Fruit fly (Drosophila melanogaster) whole organism, embryonic: ENCODE data around the gene CG11597.

Experiments
- Atf3 ChIP-seq: fragments of 200-800 bp; sonication (Bioruptor generic); optimal IDR thresholded peaks from 3 replicates; lab custom pipeline; 2016; ENCODE audit warnings: missing biosample characterization, missing genetic modification characterization
- Bteb2 ChIP-seq: fragments of 200-800 bp; sonication (Bioruptor generic); optimal IDR thresholded peaks from 2 replicates; lab custom pipeline; 2016; ENCODE audit warnings: missing biosample characterization, missing genetic modification characterization
- CG12219 ChIP-seq: fragments of 200-800 bp; sonication (Bioruptor generic); optimal IDR thresholded peaks from 3 replicates; lab custom pipeline; 2018; ENCODE audit warnings: missing biosample characterization, mild to moderate bottlenecking, missing genetic modification characterization
- CG13424 ChIP-seq: fragments of 200-800 bp; sonication (Bioruptor generic); optimal IDR thresholded peaks from 2 replicates; lab custom pipeline; 2019; ENCODE audit warnings: missing biosample characterization, mild to moderate bottlenecking, missing genetic modification characterization, moderate library complexity
- CG13624 ChIP-seq: fragments of 200-800 bp; sonication (Bioruptor generic); optimal IDR thresholded peaks from 2 replicates; lab custom pipeline; 2016; ENCODE audit warnings: missing biosample characterization, missing genetic modification characterization
- CG14441 ChIP-seq: fragments of 200-800 bp; sonication (Bioruptor generic); IDR thresholded peaks from 2 replicates; pipeline ENCODE4 v1.3.6; 2022; ENCODE audit warnings: missing biosample characterization, missing genetic modification characterization
- CG17829 ChIP-seq: fragments of 200-800 bp; optimal IDR thresholded peaks from 2 replicates; lab custom pipeline; 2019; ENCODE audit warnings: missing biosample characterization, mild to moderate bottlenecking, missing genetic modification characterization, moderate library complexity
- CG18599 ChIP-seq: fragments of 200-800 bp; sonication (Bioruptor generic); optimal IDR thresholded peaks from 3 replicates; lab custom pipeline; 2017; ENCODE audit warnings: missing biosample characterization, missing genetic modification characterization, mild to moderate bottlenecking, moderate library complexity, missing genetic modification reagents
- CG2120 ChIP-seq: fragments of 200-800 bp; sonication (Bioruptor generic); optimal IDR thresholded peaks from 3 replicates; lab custom pipeline; 2016; ENCODE audit warnings: missing biosample characterization, missing genetic modification characterization
- CG2712 ChIP-seq: fragments of 200-800 bp; optimal IDR thresholded peaks from 3 replicates; lab custom pipeline; 2019; ENCODE audit warnings: missing biosample characterization, mild to moderate bottlenecking, missing genetic modification characterization, moderate library complexity
- CG4730 ChIP-seq: fragments of 200-800 bp; sonication (Bioruptor generic); IDR thresholded peaks from 2 replicates; pipeline ENCODE4 v1.3.6; 2022; ENCODE audit warnings: missing biosample characterization, missing genetic modification characterization
- CG5953 ChIP-seq: fragments of 200-800 bp; sonication (Bioruptor generic); IDR thresholded peaks from 2 replicates; pipeline ENCODE4 v1.3.6; 2022; ENCODE audit warnings: missing biosample characterization, missing genetic modification characterization
- CG6175 ChIP-seq: fragments of 200-800 bp; sonication (Bioruptor generic); IDR thresholded peaks from 3 replicates; pipeline ENCODE4 v1.3.6; 2022; ENCODE audit warnings: missing biosample characterization, missing genetic modification characterization
- CG6854 ChIP-seq: fragments of 200-800 bp; sonication (Bioruptor generic); optimal IDR thresholded peaks from 3 replicates; lab custom pipeline; 2017; ENCODE audit warnings: missing biosample characterization, mild to moderate bottlenecking, missing genetic modification characterization
- CG7839 ChIP-seq: fragments of 200-800 bp; sonication (Bioruptor generic); optimal IDR thresholded peaks from 3 replicates; lab custom pipeline; 2018; ENCODE audit warnings: missing biosample characterization, mild to moderate bottlenecking, missing genetic modification characterization, moderate library complexity
- CG8924 ChIP-seq: fragments of 200-800 bp; optimal IDR thresholded peaks from 3 replicates; lab custom pipeline; 2019; ENCODE audit warnings: missing biosample characterization, mild to moderate bottlenecking, missing genetic modification characterization, moderate library complexity
- Dll ChIP-seq: fragments of 200-800 bp; sonication (Bioruptor generic); IDR thresholded peaks from 4 replicates; pipeline ENCODE4 v1.3.6; 2022; ENCODE audit warnings: missing biosample characterization, missing genetic modification characterization; ENCODE audit not compliant: partially characterized antibody
- Fer1 ChIP-seq: fragments of 200-800 bp; sonication (Bioruptor generic); optimal IDR thresholded peaks from 2 replicates; lab custom pipeline; 2017; ENCODE audit warnings: missing biosample characterization, mild to moderate bottlenecking, missing genetic modification characterization
- HLH54F ChIP-seq: fragments of 200-800 bp; sonication (Bioruptor generic); optimal IDR thresholded peaks from 3 replicates; lab custom pipeline; 2016; ENCODE audit warnings: missing biosample characterization, missing genetic modification characterization
- Hr3 ChIP-seq: fragments of 200-800 bp; sonication (Bioruptor generic); optimal IDR thresholded peaks from 3 replicates; lab custom pipeline; 2016; ENCODE audit warnings: missing biosample characterization, missing genetic modification characterization
- Hr78 ChIP-seq, 2 experiments: fragments of 200-800 bp in 1 of 2; fragments of >200 bp in 1 of 2; sonication (Bioruptor generic) in 1 of 2; optimal IDR thresholded peaks; 2 replicates each; lab custom pipeline; 2017 to 2019; ENCODE audit warnings: missing biosample characterization in 2 of 2, missing genetic modification characterization in 2 of 2, mild to moderate bottlenecking in 1 of 2, moderate library complexity in 1 of 2
- Max ChIP-seq: fragments of 200-800 bp; sonication (Bioruptor generic); optimal IDR thresholded peaks from 2 replicates; lab custom pipeline; 2016; ENCODE audit warnings: missing biosample characterization, mild to moderate bottlenecking, missing genetic modification characterization
- Meics ChIP-seq: fragments of 200-800 bp; sonication (Bioruptor generic); optimal IDR thresholded peaks from 2 replicates; lab custom pipeline; 2017; ENCODE audit warnings: missing biosample characterization, mild to moderate bottlenecking, missing genetic modification characterization
- NC2β ChIP-seq: fragments of 200-800 bp; sonication (Bioruptor generic); optimal IDR thresholded peaks from 2 replicates; lab custom pipeline; 2016; ENCODE audit warnings: missing biosample characterization, missing genetic modification characterization
- Side ChIP-seq: fragments of 200-800 bp; sonication (Bioruptor generic); optimal IDR thresholded peaks from 2 replicates; lab custom pipeline; 2016; ENCODE audit warnings: missing biosample characterization, missing genetic modification characterization
- Six4 ChIP-seq: fragments of 200-800 bp; sonication (Bioruptor generic); optimal IDR thresholded peaks from 2 replicates; lab custom pipeline; 2016; ENCODE audit warnings: missing biosample characterization, missing genetic modification characterization
- Vsx1 ChIP-seq: fragments of 200-800 bp; sonication (Bioruptor generic); optimal IDR thresholded peaks from 2 replicates; lab custom pipeline; 2017; ENCODE audit warnings: missing biosample characterization, mild to moderate bottlenecking, missing genetic modification characterization, missing genetic modification reagents
- ase ChIP-seq: fragments of 200-800 bp; sonication (Bioruptor generic); IDR thresholded peaks from 3 replicates; pipeline ENCODE4 v1.3.6; 2022; ENCODE audit warnings: missing biosample characterization, missing genetic modification characterization
- ash1 ChIP-seq: fragments of 200-800 bp; sonication (Bioruptor generic); optimal IDR thresholded peaks from 2 replicates; lab custom pipeline; 2018; ENCODE audit warnings: missing biosample characterization, mild to moderate bottlenecking, missing genetic modification characterization
- az2 ChIP-seq: fragments of 200-800 bp; sonication (Bioruptor generic); optimal IDR thresholded peaks from 3 replicates; lab custom pipeline; 2016; ENCODE audit warnings: missing biosample characterization, missing genetic modification characterization
- bowl ChIP-seq: fragments of 200-800 bp; sonication (Bioruptor generic); IDR thresholded peaks from 2 replicates; pipeline ENCODE4 v1.3.6; 2022; ENCODE audit warnings: missing biosample characterization, missing genetic modification characterization
- bsh ChIP-seq, 2 experiments: fragments of 200-800 bp; sonication (Bioruptor generic); optimal IDR thresholded peaks; 2 replicates each; lab custom pipeline; 2017 to 2018; ENCODE audit warnings: mild to moderate bottlenecking in 2 of 2, missing biosample characterization in 2 of 2, missing genetic modification characterization in 2 of 2, moderate library complexity in 1 of 2
- cg ChIP-seq: fragments of 200-800 bp; sonication (Bioruptor generic); optimal IDR thresholded peaks from 3 replicates; lab custom pipeline; 2019; ENCODE audit warnings: missing biosample characterization, mild to moderate bottlenecking, missing genetic modification characterization, moderate library complexity
- ind ChIP-seq: fragments of 200-800 bp; sonication (Bioruptor generic); optimal IDR thresholded peaks from 3 replicates; lab custom pipeline; 2016; ENCODE audit warnings: missing biosample characterization, missing genetic modification characterization
- lbe ChIP-seq: fragments of 200-800 bp; sonication (Bioruptor generic); optimal IDR thresholded peaks from 2 replicates; lab custom pipeline; 2016; ENCODE audit warnings: missing biosample characterization, mild to moderate bottlenecking, missing genetic modification characterization
- mam ChIP-seq: fragments of 200-800 bp; sonication (Bioruptor generic); optimal IDR thresholded peaks from 3 replicates; lab custom pipeline; 2016; ENCODE audit warnings: missing biosample characterization, missing genetic modification characterization
- phol ChIP-seq: fragments of 200-800 bp; sonication (Bioruptor generic); optimal IDR thresholded peaks from 3 replicates; lab custom pipeline; 2018; ENCODE audit warnings: missing biosample characterization, mild to moderate bottlenecking, missing genetic modification characterization, moderate library complexity
- prd ChIP-seq, 3 experiments: fragments of >200 bp in 2 of 3; fragments of 200-800 bp in 1 of 3; sonication (Bioruptor generic) in 1 of 3; optimal IDR thresholded peaks in 2 of 3; IDR thresholded peaks in 1 of 3; 2 replicates in 2 of 3; 3 replicates in 1 of 3; pipeline versions ENCODE4 v1.3.6 to Lab custom; 2017 to 2022; ENCODE audit warnings: missing biosample characterization in 1 of 3, missing genetic modification characterization in 1 of 3
- ranshi ChIP-seq: fragments of 200-800 bp; sonication (Bioruptor generic); IDR thresholded peaks from 2 replicates; pipeline ENCODE4 v1.3.6; 2022; ENCODE audit warnings: missing biosample characterization, missing genetic modification characterization
- slbo ChIP-seq: fragments of 200-800 bp; sonication (Bioruptor generic); IDR thresholded peaks from 2 replicates; pipeline ENCODE4 v1.3.6; 2022; ENCODE audit warnings: missing biosample characterization, missing genetic modification characterization
- tgo ChIP-seq: fragments of 200-800 bp; sonication (Bioruptor generic); IDR thresholded peaks from 3 replicates; pipeline ENCODE4 v1.3.6; 2022; ENCODE audit warnings: missing biosample characterization, missing genetic modification characterization
- tna ChIP-seq: fragments of 200-800 bp; sonication (Bioruptor generic); IDR thresholded peaks from 2 replicates; pipeline ENCODE4 v1.3.6; 2022; ENCODE audit warnings: missing biosample characterization, missing genetic modification characterization; ENCODE audit not compliant: partially characterized antibody
- trem ChIP-seq: fragments of 200-800 bp; optimal IDR thresholded peaks from 3 replicates; lab custom pipeline; 2019; ENCODE audit warnings: missing biosample characterization, mild to moderate bottlenecking, missing genetic modification characterization, moderate library complexity
- tx ChIP-seq: fragments of 200-800 bp; sonication (Bioruptor generic); optimal IDR thresholded peaks from 2 replicates; lab custom pipeline; 2016; ENCODE audit warnings: missing biosample characterization, missing genetic modification characterization
- unc-4 ChIP-seq: fragments of 200-800 bp; sonication (Bioruptor generic); IDR thresholded peaks from 2 replicates; pipeline ENCODE4 v1.3.6; 2022; ENCODE audit warnings: missing biosample characterization, missing genetic modification characterization; ENCODE audit not compliant: partially characterized antibody
- vfl ChIP-seq: fragments of 200-800 bp; sonication (Bioruptor generic); optimal IDR thresholded peaks from 2 replicates; lab custom pipeline; 2016; ENCODE audit warnings: missing biosample characterization, missing genetic modification characterization
- wek ChIP-seq: fragments of 200-800 bp; sonication (Bioruptor generic); optimal IDR thresholded peaks from 3 replicates; lab custom pipeline; 2018; ENCODE audit warnings: missing biosample characterization, mild to moderate bottlenecking, missing genetic modification characterization, moderate library complexity

The CG11597 gene

dm6 chr3L:11819639-11820456, 2.2 kb downstream of the CG11597 start (continued):
- TF ChIP-seq Max (GFP tag; lab: Kevin White, UChicago) (peak; percentile 27), phol (peak; percentile 19), Hr78 (GFP tag; optimal IDR thresholded peaks at IDR 0.05; lab: Kevin White, UChicago) (peak in 1 of 2 experiments; percentile 85), CG13624 (GFP tag; lab: Kevin White, UChicago) (peak; percentile 46), CG7839 (tag; lab: Kevin White, UChicago) (peak; percentile 59), CG12219 (GFP tag; lab: Kevin White, UChicago) (peak; percentile 34), ash1 (GFP tag; lab: Kevin White, UChicago) (no peak), bsh (GFP tag; optimal IDR thresholded peaks at IDR 0.05; lab: Kevin White, UChicago) (peak; percentile 34 to 42), lbe (peak; percentile 52), ase (peak; percentile 55; the same call in 1 of the 3 replicates), prd (optimal IDR thresholded peaks at IDR 0.05; lab: Kevin White, UChicago) (no peak), prd (GFP tag; IDR thresholded peaks at IDR 0.05; lab: Robert Waterston, UW) (peak; percentile 51; the same call in 2 of the 3 replicates), CG17829 (peak; percentile 53), tna (GFP tag; lab: Robert Waterston, UW) (peak; percentile 13; the same call in 1 of the 2 replicates), CG18599 (GFP tag; lab: Kevin White, UChicago) (peak; percentile 28), CG5953 (GFP tag; lab: Robert Waterston, UW) (no peak), vfl (GFP tag; lab: Kevin White, UChicago) (no peak), unc-4 (GFP tag; lab: Robert Waterston, UW) (peak; percentile 23; the same call in 1 of the 2 replicates), Side (peak; percentile 44), CG4730 (GFP tag; lab: Robert Waterston, UW) (no peak), tgo (GFP tag; lab: Robert Waterston, UW) (peak; percentile 44; the same call in 1 of the 3 replicates), ind (GFP tag; lab: Kevin White, UChicago) (peak; percentile 44), Hr3 (GFP tag; lab: Kevin White, UChicago) (peak; percentile 10), tx (GFP tag; lab: Kevin White, UChicago) (peak; percentile 10), Fer1 (GFP tag; lab: Kevin White, UChicago) (no peak), CG14441 (peak; percentile 58; the same call in 1 of the 2 replicates), Vsx1 (peak; percentile 73), az2 (GFP tag; lab: Kevin White, UChicago) (peak; percentile 9), CG6854 (no peak), cg (GFP tag; lab: Kevin White, UChicago) (peak; percentile 86), NC2β (peak; percentile 1), Bteb2 (peak; percentile 27), trem (tag; lab: Kevin White, UChicago) (peak; percentile 25), CG13424 (tag; lab: Kevin White, UChicago) (peak; percentile 57), Meics (GFP tag; lab: Kevin White, UChicago) (peak; percentile 53), Dll (GFP tag; lab: Robert Waterston, UW) (peak; percentile 60; the same call in 1 of the 4 replicates), CG8924 (tag; lab: Kevin White, UChicago) (peak; percentile 35), wek (GFP tag; lab: Kevin White, UChicago) (peak; percentile 18), HLH54F (peak; percentile 26), CG2120 (peak; percentile 63), mam (GFP tag; lab: Kevin White, UChicago) (peak; percentile 47), CG2712 (peak; percentile 39), bowl (no peak), Six4 (GFP tag; lab: Kevin White, UChicago) (no peak), slbo (GFP tag; lab: Robert Waterston, UW) (peak; percentile 75), CG6175 (GFP tag; lab: Robert Waterston, UW) (no peak), ranshi (GFP tag; lab: Robert Waterston, UW) (peak; percentile 38; the same call in 1 of the 2 replicates), Atf3 (peak; percentile 3)
